Worm (Caenorhabditis elegans) whole organism, L1 larva: ENCODE data around the gene ZK829.3.

Source experiments
- egl-27 ChIP-seq, 2 experiments: fragments of 150-350 bp in 1 of 2; sonication (generic microtip); optimal IDR thresholded peaks; 3 replicates each; lab custom pipeline; 2017 to 2018; ENCODE audit warnings: missing biosample characterization in 2 of 2, missing genetic modification characterization in 2 of 2, missing genetic modification reagents in 2 of 2
- lsy-2 ChIP-seq, 2 experiments: fragments of 150-350 bp; optimal IDR thresholded peaks; 2 replicates each; lab custom pipeline; 2014; ENCODE audit warnings: missing biosample characterization in 2 of 2, missing genetic modification characterization in 2 of 2
- nhr-12 ChIP-seq: sonication (generic microtip); optimal IDR thresholded peaks from 2 replicates; lab custom pipeline; 2017; ENCODE audit warnings: missing biosample characterization, missing genetic modification characterization
- nhr-76 ChIP-seq: sonication (generic microtip); optimal IDR thresholded peaks from 2 replicates; lab custom pipeline; 2017; ENCODE audit warnings: missing biosample characterization, missing genetic modification characterization
- swsn-7 ChIP-seq: sonication (generic microtip); optimal IDR thresholded peaks from 2 replicates; lab custom pipeline; 2016; ENCODE audit warnings: missing genetic modification characterization, missing compliant biosample characterization
- tlp-1 ChIP-seq: fragments of 150-350 bp; optimal IDR thresholded peaks from 2 replicates; lab custom pipeline; 2014; ENCODE audit warnings: missing biosample characterization, missing genetic modification characterization
- unc-30 ChIP-seq: sonication (generic microtip); optimal IDR thresholded peaks from 2 replicates; lab custom pipeline; 2017; ENCODE audit warnings: missing biosample characterization, missing genetic modification characterization
- unc-62 ChIP-seq: fragments of 150-350 bp; optimal IDR thresholded peaks from 2 replicates; lab custom pipeline; 2014; ENCODE audit warnings: missing biosample characterization, missing genetic modification reagents, missing genetic modification characterization

DNA sequence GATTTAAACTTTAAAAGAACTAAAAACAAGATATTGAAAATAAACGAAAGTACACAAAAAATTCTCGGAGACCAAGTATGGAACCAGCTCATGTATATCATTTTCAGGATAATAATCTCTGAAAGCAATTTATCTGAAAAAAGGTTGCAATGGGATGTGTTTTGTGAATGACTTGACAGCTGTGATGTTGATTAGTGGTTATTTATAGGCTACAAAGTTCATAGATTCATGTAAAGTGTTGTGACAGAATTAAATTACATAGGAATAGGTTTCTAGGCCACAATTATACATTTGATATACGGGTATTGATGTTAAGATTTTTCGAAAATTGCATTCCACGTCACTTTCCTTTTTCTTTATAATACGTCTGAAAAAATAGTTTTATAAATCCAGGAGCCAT is 19.8 kb upstream of the ZK829.3 start, which contains the start of gene srj-1:
- TF ChIP-seq unc-30: no peak
- TF ChIP-seq nhr-76 (tag; lab: Kevin White, UChicago): no peak
- no peak for TF ChIP-seq tlp-1 (tag; lab: Kevin White, UChicago)
- no peak for TF ChIP-seq nhr-12 (tag; lab: Kevin White, UChicago)
- no peak for TF ChIP-seq lsy-2 (tag; optimal IDR thresholded peaks at IDR 0.05; lab: Kevin White, UChicago)
- TF ChIP-seq egl-27 (tag; optimal IDR thresholded peaks at IDR 0.05; lab: Kevin White, UChicago): no peak
- TF ChIP-seq swsn-7: no peak
- TF ChIP-seq unc-62: no peak
